Worm (Caenorhabditis elegans): ENCODE measurements around the gene zipt-2.3.

zipt-2.3 gene

ce11 chrII:13715733-13716132 is at the start of gene zipt-2.3:
zipt-2.3 (minus strand) TSS chrII:13715879.
- TF ChIP-seq M03D4.4 (tag; optimal IDR thresholded peaks at IDR 0.05) = no peak
- TF ChIP-seq lin-13 (tag; optimal IDR thresholded peaks at IDR 0.05) = no peak
- no peak for TF ChIP-seq nhr-237 (tag; optimal IDR thresholded peaks at IDR 0.05)
- no peak for TF ChIP-seq nhr-76 (tag; optimal IDR thresholded peaks at IDR 0.05)
- TF ChIP-seq flh-1 (GFP tag; optimal IDR thresholded peaks at IDR 0.05) = no peak
- no peak for TF ChIP-seq mab-5 (tag; optimal IDR thresholded peaks at IDR 0.05)
- no peak for TF ChIP-seq unc-62 (GFP tag; optimal IDR thresholded peaks at IDR 0.05)
- no peak for TF ChIP-seq ceh-43 (GFP tag; optimal IDR thresholded peaks at IDR 0.05)
- TF ChIP-seq cnd-1 (tag; optimal IDR thresholded peaks at IDR 0.05) = no peak
- TF ChIP-seq tbx-8 (GFP tag; optimal IDR thresholded peaks at IDR 0.05) = no peak
- TF ChIP-seq snpc-4 (tag; optimal IDR thresholded peaks at IDR 0.05) = no peak

- TF ChIP-seq unc-39 (tag; optimal IDR thresholded peaks at IDR 0.05) (no peak), mab-5 (tag; optimal IDR thresholded peaks at IDR 0.05) (no peak), lin-32 (GFP tag; optimal IDR thresholded peaks at IDR 0.05) (no peak), ces-1 (GFP tag; optimal IDR thresholded peaks at IDR 0.05) (no peak), bed-3 (GFP tag; optimal IDR thresholded peaks at IDR 0.05) (no peak), nhr-2 (tag; optimal IDR thresholded peaks at IDR 0.05) (no peak), nhr-28 (tag; optimal IDR thresholded peaks at IDR 0.05) (no peak), ceh-83 (GFP tag; optimal IDR thresholded peaks at IDR 0.05) (no peak), elt-3 (tag; optimal IDR thresholded peaks at IDR 0.05) (no peak), drap-1 (GFP tag; optimal IDR thresholded peaks at IDR 0.05) (no peak), flh-1 (GFP tag; optimal IDR thresholded peaks at IDR 0.05) (no peak)
Measured at ce11 chrII:13763009-13763468, 47.4 kb upstream of the zipt-2.3 start, which contains the start of gene arrd-11. arrd-11 (plus strand) TSS chrII:13763418.

ce11 chrII:13758108-13758507 is 42.4 kb upstream of the zipt-2.3 start, which contains the start of gene arrd-13:
arrd-13 (plus strand) TSS chrII:13758408.
- no peak for TF ChIP-seq flh-1 (GFP tag; optimal IDR thresholded peaks at IDR 0.05)
- no peak for TF ChIP-seq mls-2 (tag; optimal IDR thresholded peaks at IDR 0.05)
- no peak for TF ChIP-seq nhr-76 (tag; optimal IDR thresholded peaks at IDR 0.05)
- TF ChIP-seq ceh-83 (GFP tag; optimal IDR thresholded peaks at IDR 0.05) = no peak
- TF ChIP-seq tbx-8 (GFP tag; optimal IDR thresholded peaks at IDR 0.05) = no peak
- TF ChIP-seq M03D4.4 (tag; optimal IDR thresholded peaks at IDR 0.05) = no peak
- TF ChIP-seq nhr-237 (tag; optimal IDR thresholded peaks at IDR 0.05) = no peak
- TF ChIP-seq nhr-12 (tag; optimal IDR thresholded peaks at IDR 0.05) = no peak
- no peak for TF ChIP-seq lin-32 (GFP tag; optimal IDR thresholded peaks at IDR 0.05)
- TF ChIP-seq bed-3 (GFP tag; optimal IDR thresholded peaks at IDR 0.05) = no peak
- TF ChIP-seq lsy-2 (tag; optimal IDR thresholded peaks at IDR 0.05) = no peak
- no peak for TF ChIP-seq elt-3 (tag; optimal IDR thresholded peaks at IDR 0.05)
- no peak for TF ChIP-seq nhr-28 (tag; optimal IDR thresholded peaks at IDR 0.05)

- TF ChIP-seq nhr-2 (tag; optimal IDR thresholded peaks at IDR 0.05) (no peak), lin-13 (tag; optimal IDR thresholded peaks at IDR 0.05) (no peak), nhr-237 (tag; optimal IDR thresholded peaks at IDR 0.05) (no peak), hlh-1 (tag; optimal IDR thresholded peaks at IDR 0.05) (no peak), sem-2 (GFP tag; optimal IDR thresholded peaks at IDR 0.05) (no peak), mab-5 (tag; optimal IDR thresholded peaks at IDR 0.05) (no peak), zip-8 (tag; optimal IDR thresholded peaks at IDR 0.05) (no peak)
Measured at ce11 chrII:13756232-13756631, 40.6 kb upstream of the zipt-2.3 start.

ce11 chrII:13752016-13752415 is 36.3 kb upstream of the zipt-2.3 start, which contains the start of gene arrd-14:
arrd-14 (plus strand) TSS chrII:13752316.
- TF ChIP-seq elt-3 (tag; optimal IDR thresholded peaks at IDR 0.05) (no peak), lin-32 (GFP tag; optimal IDR thresholded peaks at IDR 0.05) (no peak), nhr-12 (tag; optimal IDR thresholded peaks at IDR 0.05) (no peak), ztf-11 (tag; optimal IDR thresholded peaks at IDR 0.05) (no peak), lin-13 (tag; optimal IDR thresholded peaks at IDR 0.05) (no peak), snpc-4 (tag; optimal IDR thresholded peaks at IDR 0.05) (no peak), tbx-8 (GFP tag; optimal IDR thresholded peaks at IDR 0.05) (no peak), bed-3 (GFP tag; optimal IDR thresholded peaks at IDR 0.05) (no peak), pha-4 (tag; optimal IDR thresholded peaks at IDR 0.05) (no peak), nhr-76 (tag; optimal IDR thresholded peaks at IDR 0.05) (no peak)

ce11 chrII:13751030-13751429 is 35.4 kb upstream of the zipt-2.3 start:
- TF ChIP-seq unc-39 (tag; optimal IDR thresholded peaks at IDR 0.05) = no peak
